Worm (Caenorhabditis elegans) whole organism, L2 larva: ENCODE data around the gene tbx-31.

Experiments used
- C34F6.9 ChIP-seq: fragments of 150-350 bp; optimal IDR thresholded peaks from 2 replicates; lab custom pipeline; 2014; ENCODE audit warnings: missing biosample characterization, missing genetic modification characterization
- R02D3.7 ChIP-seq: fragments of 150-350 bp; optimal IDR thresholded peaks from 2 replicates; lab custom pipeline; 2014; ENCODE audit warnings: missing biosample characterization, missing genetic modification characterization
- Y55F3AM.14 ChIP-seq: fragments of 200-800 bp; sonication (Bioruptor generic); optimal IDR thresholded peaks from 2 replicates; lab custom pipeline; 2018; ENCODE audit warnings: mild to moderate bottlenecking, missing genetic modification characterization, missing compliant biosample characterization
- alr-1 ChIP-seq: fragments of 150-350 bp; optimal IDR thresholded peaks from 2 replicates; lab custom pipeline; 2014; ENCODE audit warnings: missing biosample characterization, missing genetic modification characterization
- aly-2 ChIP-seq: fragments of 150-350 bp; optimal IDR thresholded peaks from 2 replicates; lab custom pipeline; 2014; ENCODE audit warnings: missing biosample characterization, missing genetic modification characterization
- blmp-1 ChIP-seq: sonication (generic microtip); optimal IDR thresholded peaks from 2 replicates; lab custom pipeline; 2017; ENCODE audit warnings: missing genetic modification characterization, mild to moderate bottlenecking, missing compliant biosample characterization, antibody characterized with exemption, moderate library complexity; ENCODE audit not compliant: insufficient read depth
- ceh-16 ChIP-seq: fragments of 150-350 bp; optimal IDR thresholded peaks from 2 replicates; lab custom pipeline; 2014; ENCODE audit warnings: missing biosample characterization, missing genetic modification characterization
- ceh-82 ChIP-seq: fragments of 150-350 bp; optimal IDR thresholded peaks from 2 replicates; lab custom pipeline; 2014; ENCODE audit warnings: missing biosample characterization, missing genetic modification characterization
- crh-2 ChIP-seq: sonication (generic microtip); optimal IDR thresholded peaks from 2 replicates; lab custom pipeline; 2017; ENCODE audit warnings: missing biosample characterization, missing genetic modification characterization
- dmd-4 ChIP-seq: sonication (generic microtip); optimal IDR thresholded peaks from 2 replicates; lab custom pipeline; 2017; ENCODE audit warnings: missing biosample characterization, missing genetic modification characterization
- elt-1 ChIP-seq: fragments of 150-350 bp; optimal IDR thresholded peaks from 2 replicates; lab custom pipeline; 2014; ENCODE audit warnings: missing biosample characterization, missing genetic modification characterization
- elt-3 ChIP-seq: sonication (generic microtip); optimal IDR thresholded peaks from 2 replicates; lab custom pipeline; 2017; ENCODE audit warnings: missing biosample characterization, missing genetic modification characterization
- fos-1 ChIP-seq: fragments of 150-350 bp; optimal IDR thresholded peaks from 2 replicates; lab custom pipeline; 2014; ENCODE audit warnings: missing biosample characterization, missing genetic modification characterization
- gmeb-1 ChIP-seq: fragments of 150-350 bp; optimal IDR thresholded peaks from 2 replicates; lab custom pipeline; 2014; ENCODE audit warnings: missing biosample characterization, missing genetic modification characterization
- lin-13 ChIP-seq: fragments of 150-350 bp; optimal IDR thresholded peaks from 2 replicates; lab custom pipeline; 2014; ENCODE audit warnings: missing biosample characterization, missing genetic modification reagents, missing genetic modification characterization
- lin-39 ChIP-seq: fragments of 150-350 bp; optimal IDR thresholded peaks from 2 replicates; lab custom pipeline; 2014; ENCODE audit warnings: missing biosample characterization, missing genetic modification reagents, missing genetic modification characterization
- mab-5 ChIP-seq: fragments of 150-350 bp; optimal IDR thresholded peaks from 2 replicates; lab custom pipeline; 2014; ENCODE audit warnings: missing biosample characterization, missing genetic modification characterization
- mbf-1 ChIP-seq: sonication (generic microtip); optimal IDR thresholded peaks from 2 replicates; lab custom pipeline; 2017; ENCODE audit warnings: missing biosample characterization, missing genetic modification characterization
- mdl-1 ChIP-seq, 2 experiments: fragments of 150-350 bp in 1 of 2; sonication (generic microtip) in 1 of 2; optimal IDR thresholded peaks; 2 replicates each; lab custom pipeline; 2017; ENCODE audit warnings: missing biosample characterization in 2 of 2, missing genetic modification characterization in 2 of 2
- nhr-10 ChIP-seq: sonication (generic microtip); optimal IDR thresholded peaks from 2 replicates; lab custom pipeline; 2017; ENCODE audit warnings: missing biosample characterization, missing genetic modification characterization
- nhr-11 ChIP-seq: fragments of 150-350 bp; optimal IDR thresholded peaks from 2 replicates; lab custom pipeline; 2014; ENCODE audit warnings: missing biosample characterization, missing genetic modification characterization
- nhr-12 ChIP-seq: fragments of 150-350 bp; optimal IDR thresholded peaks from 2 replicates; lab custom pipeline; 2014; ENCODE audit warnings: missing biosample characterization, missing genetic modification characterization
- nhr-129 ChIP-seq: fragments of 150-350 bp; optimal IDR thresholded peaks from 2 replicates; lab custom pipeline; 2014; ENCODE audit warnings: missing biosample characterization, missing genetic modification characterization
- nhr-23 ChIP-seq: fragments of 150-350 bp; optimal IDR thresholded peaks from 2 replicates; lab custom pipeline; 2014; ENCODE audit warnings: missing biosample characterization, missing genetic modification reagents, missing genetic modification characterization
- nhr-237 ChIP-seq: fragments of 150-350 bp; optimal IDR thresholded peaks from 2 replicates; lab custom pipeline; 2014; ENCODE audit warnings: missing biosample characterization, missing genetic modification characterization
- nhr-25 ChIP-seq: fragments of 150-350 bp; sonication (generic microtip); optimal IDR thresholded peaks from 3 replicates; lab custom pipeline; 2014; ENCODE audit warnings: missing biosample characterization, missing genetic modification characterization
- nhr-6 ChIP-seq: fragments of 150-350 bp; optimal IDR thresholded peaks from 2 replicates; lab custom pipeline; 2014; ENCODE audit warnings: missing biosample characterization, missing genetic modification characterization
- nhr-77 ChIP-seq: fragments of 150-350 bp; optimal IDR thresholded peaks from 2 replicates; lab custom pipeline; 2014; ENCODE audit warnings: missing biosample characterization, missing genetic modification characterization
- skn-1 ChIP-seq: sonication (generic microtip); optimal IDR thresholded peaks from 2 replicates; lab custom pipeline; 2017; ENCODE audit warnings: missing biosample characterization, missing genetic modification characterization
- snpc-4 ChIP-seq: fragments of 150-350 bp; optimal IDR thresholded peaks from 2 replicates; lab custom pipeline; 2014; ENCODE audit warnings: missing biosample characterization, missing genetic modification characterization
- unc-39 ChIP-seq: fragments of 150-350 bp; optimal IDR thresholded peaks from 2 replicates; lab custom pipeline; 2014; ENCODE audit warnings: missing biosample characterization, missing genetic modification characterization
- unc-62 ChIP-seq: fragments of 150-350 bp; optimal IDR thresholded peaks from 2 replicates; lab custom pipeline; 2014; ENCODE audit warnings: missing biosample characterization, missing genetic modification reagents, missing genetic modification characterization
- zag-1 ChIP-seq: fragments of 150-350 bp; optimal IDR thresholded peaks from 2 replicates; lab custom pipeline; 2014; ENCODE audit warnings: missing biosample characterization, missing genetic modification characterization
- ztf-11 ChIP-seq: sonication (generic microtip); optimal IDR thresholded peaks from 2 replicates; lab custom pipeline; 2017; ENCODE audit warnings: missing biosample characterization, missing genetic modification characterization

Gene tbx-31

DNA sequence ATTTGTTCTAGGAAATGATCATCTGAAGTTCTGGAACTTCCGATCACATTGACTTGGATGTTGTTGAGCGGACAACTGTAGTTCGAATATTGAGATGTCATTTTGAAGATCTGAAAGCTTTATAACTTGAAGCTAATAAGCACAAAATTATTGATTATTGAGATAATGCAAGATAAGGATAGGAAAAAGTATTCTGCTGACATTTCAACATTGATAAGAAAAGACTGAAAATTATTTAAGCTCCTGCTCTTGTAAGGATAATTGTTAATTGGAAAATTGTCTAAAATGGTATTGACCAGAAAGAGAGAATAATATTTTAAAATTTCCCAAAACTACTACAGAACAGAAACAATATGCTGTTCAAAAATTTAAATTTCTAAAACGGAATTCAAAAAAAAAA is at the start of gene tbx-31:
tbx-31 (minus strand) TSS at position 101 of the 400 bp plus-strand sequence.
- TF ChIP-seq nhr-12 (tag; lab: Kevin White, UChicago) (no peak), fos-1 (no peak), unc-62 (GFP tag; lab: Kevin White, UChicago) (no peak), skn-1 (tag; lab: Kevin White, UChicago) (no peak), alr-1 (tag; lab: Kevin White, UChicago) (no peak), C34F6.9 (tag; lab: Kevin White, UChicago) (no peak), ztf-11 (tag; lab: Kevin White, UChicago) (no peak), lin-39 (tag; lab: Kevin White, UChicago) (no peak), elt-3 (no peak), snpc-4 (tag; lab: Kevin White, UChicago) (no peak), nhr-6 (no peak), nhr-237 (tag; lab: Kevin White, UChicago) (no peak), elt-1 (tag; lab: Kevin White, UChicago) (no peak), nhr-129 (tag; lab: Kevin White, UChicago) (no peak), aly-2 (tag; lab: Kevin White, UChicago) (no peak), nhr-11 (tag; lab: Kevin White, UChicago) (no peak), R02D3.7 (tag; lab: Kevin White, UChicago) (no peak), nhr-23 (tag; lab: Kevin White, UChicago) (no peak), lin-13 (GFP tag; lab: Kevin White, UChicago) (no peak)

DNA sequence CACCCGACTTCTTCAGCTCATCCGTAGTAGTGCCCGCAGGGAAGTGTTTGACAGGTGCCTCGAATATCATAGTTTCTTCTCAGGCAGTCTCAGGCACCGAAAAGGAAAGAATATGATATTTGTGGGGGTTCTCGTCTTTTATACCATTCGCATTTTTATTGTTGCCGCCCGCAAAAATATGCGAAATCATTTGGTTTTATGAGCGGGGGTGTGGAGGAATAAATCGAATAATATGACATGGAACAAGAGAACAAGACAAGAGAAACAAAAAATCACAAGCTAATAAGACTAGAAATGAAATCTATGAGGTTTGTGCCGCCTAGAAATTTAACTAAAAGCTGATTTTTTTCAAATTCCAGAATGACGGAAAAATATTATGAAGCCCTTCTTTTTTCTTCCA is 46.4 kb upstream of the tbx-31 start, which contains the start of gene F07G6.8:
F07G6.8 (minus strand) TSS at position 101 of the 400 bp plus-strand sequence.
- no peak for TF ChIP-seq nhr-6
- no peak for TF ChIP-seq fos-1
- no peak for TF ChIP-seq Y55F3AM.14 (GFP tag; lab: Kevin White, UChicago)
- TF ChIP-seq lin-39 (tag; lab: Kevin White, UChicago) = no peak
- TF ChIP-seq nhr-12 (tag; lab: Kevin White, UChicago) = no peak
- no peak for TF ChIP-seq blmp-1 (tag; lab: Kevin White, UChicago)
- TF ChIP-seq dmd-4 = no peak
- no peak for TF ChIP-seq R02D3.7 (tag; lab: Kevin White, UChicago)
- TF ChIP-seq ceh-16 (tag; lab: Kevin White, UChicago) = no peak
- TF ChIP-seq ceh-82 (tag; lab: Kevin White, UChicago) = no peak
- TF ChIP-seq unc-39 (tag; lab: Kevin White, UChicago) = no peak
- TF ChIP-seq nhr-77 (tag; lab: Kevin White, UChicago) = no peak
- no peak for TF ChIP-seq zag-1 (tag; lab: Kevin White, UChicago)
- TF ChIP-seq gmeb-1 (tag; lab: Kevin White, UChicago) = no peak

DNA sequence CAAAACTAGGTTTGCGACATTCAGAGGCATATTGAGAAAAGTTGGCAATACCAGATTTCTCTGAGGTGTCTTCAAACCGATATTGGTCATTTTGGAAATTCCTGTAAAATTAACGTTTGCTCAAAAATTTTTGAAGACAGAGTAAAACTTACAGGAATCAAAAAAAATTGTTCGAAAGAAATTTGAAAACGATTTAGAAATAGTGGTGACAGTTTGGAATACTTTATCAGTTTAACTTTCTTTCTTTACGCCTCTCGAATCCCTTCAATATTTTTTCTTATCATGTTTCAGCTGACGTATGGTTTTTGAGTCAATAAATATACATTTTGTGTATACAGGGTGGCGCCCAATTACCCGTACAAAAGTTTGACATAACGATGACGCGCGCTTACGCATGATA is 44.5 kb upstream of the tbx-31 start, which contains the start of gene fbxa-53:
fbxa-53 (minus strand) TSS at position 101 of the 400 bp plus-strand sequence.
- no peak for TF ChIP-seq nhr-12 (tag; lab: Kevin White, UChicago)
- TF ChIP-seq lin-13 (GFP tag; lab: Kevin White, UChicago) = no peak
- TF ChIP-seq nhr-77 (tag; lab: Kevin White, UChicago) = no peak
- TF ChIP-seq nhr-237 (tag; lab: Kevin White, UChicago) = no peak
- TF ChIP-seq elt-3 = no peak
- no peak for TF ChIP-seq snpc-4 (tag; lab: Kevin White, UChicago)
- TF ChIP-seq nhr-25 (tag; lab: Kevin White, UChicago) = no peak
- no peak for TF ChIP-seq mdl-1 (tag; optimal IDR thresholded peaks at IDR 0.05; lab: Kevin White, UChicago)
- TF ChIP-seq mbf-1 = no peak
- TF ChIP-seq nhr-23 (tag; lab: Kevin White, UChicago) = no peak
- TF ChIP-seq ceh-82 (tag; lab: Kevin White, UChicago) = no peak
- no peak for TF ChIP-seq zag-1 (tag; lab: Kevin White, UChicago)
- no peak for TF ChIP-seq nhr-10 (tag; lab: Kevin White, UChicago)
- TF ChIP-seq ztf-11 (tag; lab: Kevin White, UChicago) = no peak
- no peak for TF ChIP-seq unc-39 (tag; lab: Kevin White, UChicago)
- TF ChIP-seq alr-1 (tag; lab: Kevin White, UChicago) = no peak
- TF ChIP-seq nhr-129 (tag; lab: Kevin White, UChicago) = no peak
- TF ChIP-seq mab-5 (tag; lab: Kevin White, UChicago) = no peak

DNA sequence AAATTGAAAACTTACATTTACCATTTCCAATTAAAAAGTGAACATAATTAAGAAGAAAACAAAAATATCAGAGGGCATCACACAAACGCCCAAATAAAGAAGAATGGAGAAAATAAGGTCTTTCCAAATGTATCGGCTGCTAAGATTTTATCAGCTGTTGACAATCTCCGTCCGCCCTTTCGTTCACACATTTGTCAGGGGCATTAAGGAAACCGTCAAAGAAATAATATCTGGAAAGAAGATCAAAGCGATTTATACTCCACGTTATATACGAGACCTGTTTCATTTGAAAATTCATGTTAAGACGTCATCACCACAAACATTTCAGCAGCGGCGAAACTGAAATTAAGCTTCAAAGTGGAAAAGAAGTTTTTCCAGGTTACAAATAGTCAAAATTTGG is 38.6 kb upstream of the tbx-31 start, which contains the start of gene fbxa-52:
fbxa-52 (minus strand) TSS at position 101 of the 400 bp plus-strand sequence.
- TF ChIP-seq nhr-237 (tag; lab: Kevin White, UChicago) (no peak), lin-13 (GFP tag; lab: Kevin White, UChicago) (no peak), crh-2 (tag; lab: Kevin White, UChicago) (no peak), unc-62 (GFP tag; lab: Kevin White, UChicago) (no peak), snpc-4 (tag; lab: Kevin White, UChicago) (no peak)
